Fruit fly (Drosophila melanogaster) whole organism, adult: ENCODE data around the gene MED6.

ENCODE experiments used
- CG11617 ChIP-seq: fragments of 200-800 bp; sonication (Bioruptor generic); optimal IDR thresholded peaks from 2 replicates; lab custom pipeline; 2017; ENCODE audit warnings: mild to moderate bottlenecking, missing biosample characterization, missing genetic modification reagents, missing genetic modification characterization
- CG12768 ChIP-seq: fragments of 200-800 bp; sonication (Bioruptor generic); optimal IDR thresholded peaks from 2 replicates; lab custom pipeline; 2017; ENCODE audit warnings: missing biosample characterization, missing genetic modification characterization, mild to moderate bottlenecking, moderate library complexity, missing genetic modification reagents
- CG14711 ChIP-seq: fragments of 200-800 bp; sonication (Bioruptor generic); optimal IDR thresholded peaks from 2 replicates; lab custom pipeline; 2018; ENCODE audit warnings: missing biosample characterization, mild to moderate bottlenecking, missing genetic modification characterization, moderate library complexity
- CG1620 ChIP-seq: fragments of 200-800 bp; sonication (Bioruptor generic); optimal IDR thresholded peaks from 2 replicates; lab custom pipeline; 2016; ENCODE audit warnings: missing biosample characterization, missing genetic modification characterization
- CG33017 ChIP-seq: fragments of 200-800 bp; sonication (Bioruptor generic); optimal IDR thresholded peaks from 2 replicates; lab custom pipeline; 2018; ENCODE audit warnings: missing biosample characterization, mild to moderate bottlenecking, missing genetic modification characterization, moderate library complexity
- CG5204 ChIP-seq: fragments of 200-800 bp; sonication (Bioruptor generic); optimal IDR thresholded peaks from 2 replicates; lab custom pipeline; 2016; ENCODE audit warnings: missing biosample characterization, missing genetic modification characterization
- CG7045 ChIP-seq: fragments of 200-800 bp; sonication (Bioruptor generic); optimal IDR thresholded peaks from 2 replicates; lab custom pipeline; 2017; ENCODE audit warnings: missing biosample characterization, mild to moderate bottlenecking, missing genetic modification characterization
- CG7101 ChIP-seq: fragments of 200-800 bp; sonication (Bioruptor generic); optimal IDR thresholded peaks from 2 replicates; lab custom pipeline; 2018; ENCODE audit warnings: missing biosample characterization, mild to moderate bottlenecking, missing genetic modification characterization, moderate library complexity
- Clk ChIP-seq: fragments of 200-800 bp; sonication (Bioruptor generic); optimal IDR thresholded peaks from 2 replicates; lab custom pipeline; 2017; ENCODE audit warnings: missing biosample characterization, missing genetic modification characterization
- Crg-1 ChIP-seq: fragments of 200-800 bp; sonication (Bioruptor generic); optimal IDR thresholded peaks from 2 replicates; lab custom pipeline; 2016; ENCODE audit warnings: missing biosample characterization, missing genetic modification characterization
- Hr96 ChIP-seq: fragments of 200-800 bp; sonication (Bioruptor generic); optimal IDR thresholded peaks from 2 replicates; lab custom pipeline; 2016; ENCODE audit warnings: missing biosample characterization, missing genetic modification characterization
- Mnt ChIP-seq: fragments of 200-800 bp; sonication (Bioruptor generic); optimal IDR thresholded peaks from 2 replicates; lab custom pipeline; 2016; ENCODE audit warnings: missing biosample characterization, mild to moderate bottlenecking, missing genetic modification characterization
- bab1 ChIP-seq: fragments of 200-800 bp; sonication (Bioruptor generic); optimal IDR thresholded peaks from 3 replicates; lab custom pipeline; 2019; ENCODE audit warnings: missing biosample characterization, mild to moderate bottlenecking, missing genetic modification characterization, moderate library complexity
- cic ChIP-seq: fragments of 200-800 bp; sonication (Bioruptor generic); optimal IDR thresholded peaks from 2 replicates; lab custom pipeline; 2017; ENCODE audit warnings: missing biosample characterization, mild to moderate bottlenecking, missing genetic modification characterization, moderate library complexity
- cnc ChIP-seq, 2 experiments: fragments of >200 bp; optimal IDR thresholded peaks; 2 replicates each; lab custom pipeline; 2017
- kay ChIP-seq: fragments of 200-800 bp; sonication (Bioruptor generic); peaks from one replicate; lab custom pipeline; 2016; ENCODE audit warnings: missing biosample characterization, missing genetic modification characterization, borderline replicate concordance
- ovo ChIP-seq: fragments of 200-800 bp; sonication (Bioruptor generic); optimal IDR thresholded peaks from 2 replicates; lab custom pipeline; 2016; ENCODE audit warnings: missing biosample characterization, missing genetic modification characterization
- pad ChIP-seq: fragments of 200-800 bp; sonication (Bioruptor generic); optimal IDR thresholded peaks from 3 replicates; lab custom pipeline; 2017; ENCODE audit warnings: missing biosample characterization, missing genetic modification characterization, mild to moderate bottlenecking, moderate library complexity, missing genetic modification reagents
- tj ChIP-seq: fragments of 200-800 bp; sonication (Bioruptor generic); optimal IDR thresholded peaks from 3 replicates; lab custom pipeline; 2017; ENCODE audit warnings: missing biosample characterization, mild to moderate bottlenecking, missing genetic modification characterization, moderate library complexity
- toe ChIP-seq: fragments of 200-800 bp; sonication (Bioruptor generic); optimal IDR thresholded peaks from 2 replicates; lab custom pipeline; 2016; ENCODE audit warnings: missing biosample characterization, missing genetic modification characterization

Gene MED6

dm6 chr3R:9743995-9744394, 24.8 kb downstream of the MED6 start:
- no peak for TF ChIP-seq CG1620 (GFP tag; lab: Kevin White, UChicago)
- TF ChIP-seq CG12768 (GFP tag; lab: Kevin White, UChicago), result no peak
- TF ChIP-seq cnc (optimal IDR thresholded peaks at IDR 0.05; lab: Kevin White, UChicago), result no peak
- TF ChIP-seq Hr96, result no peak
- TF ChIP-seq Crg-1 (GFP tag; lab: Kevin White, UChicago), result no peak
- no peak for TF ChIP-seq tj (GFP tag; lab: Kevin White, UChicago)
- TF ChIP-seq bab1, result no peak
- no peak for TF ChIP-seq CG7101 (tag; lab: Kevin White, UChicago)
- TF ChIP-seq CG5204 (GFP tag; lab: Kevin White, UChicago), result no peak
- no peak for TF ChIP-seq cic (GFP tag; lab: Kevin White, UChicago)
- no peak for TF ChIP-seq CG33017
- no peak for TF ChIP-seq CG14711 (tag; lab: Kevin White, UChicago)

dm6 chr3R:9743217-9743616, 25.6 kb downstream of the MED6 start, which contains the start of gene CG31415:
Gene CG31415 (plus strand): TSS chr3R:9743517.
- no peak for TF ChIP-seq toe (GFP tag; lab: Kevin White, UChicago)
- no peak for TF ChIP-seq CG7045
- TF ChIP-seq tj (GFP tag; lab: Kevin White, UChicago), result no peak
- no peak for TF ChIP-seq CG7101 (tag; lab: Kevin White, UChicago)
- no peak for TF ChIP-seq Hr96
- no peak for TF ChIP-seq CG11617 (GFP tag; lab: Kevin White, UChicago)
- no peak for TF ChIP-seq CG14711 (tag; lab: Kevin White, UChicago)
- no peak for TF ChIP-seq CG1620 (GFP tag; lab: Kevin White, UChicago)
- TF ChIP-seq cnc (optimal IDR thresholded peaks at IDR 0.05; lab: Kevin White, UChicago), result no peak
- TF ChIP-seq ovo, result no peak
- TF ChIP-seq Crg-1 (GFP tag; lab: Kevin White, UChicago), result no peak

- peak; percentile 10 for TF ChIP-seq CG11617 (GFP tag; lab: Kevin White, UChicago)
- peak; percentile 58 for TF ChIP-seq kay (GFP tag; lab: Kevin White, UChicago)
- TF ChIP-seq Mnt (GFP tag; lab: Kevin White, UChicago), result peak; percentile 12
- peak; percentile 2 for TF ChIP-seq CG7101 (tag; lab: Kevin White, UChicago)
- no peak for TF ChIP-seq CG5204 (GFP tag; lab: Kevin White, UChicago)
Observed at dm6 chr3R:9740713-9741112, 28.1 kb downstream of the MED6 start, which contains the start of gene Pnn. Gene Pnn (plus strand): TSS chr3R:9740899.

dm6 chr3R:9739793-9740192, 29.0 kb downstream of the MED6 start, which contains the start of gene side-VII:
Gene side-VII (minus strand): TSS chr3R:9739979.
- TF ChIP-seq CG33017, result no peak
- TF ChIP-seq kay (GFP tag; lab: Kevin White, UChicago), result peak; percentile 27
- no peak for TF ChIP-seq CG12768 (GFP tag; lab: Kevin White, UChicago)
- TF ChIP-seq toe (GFP tag; lab: Kevin White, UChicago), result no peak
- no peak for TF ChIP-seq bab1

- TF ChIP-seq bab1 (no peak), cic (GFP tag; lab: Kevin White, UChicago) (no peak), CG11617 (GFP tag; lab: Kevin White, UChicago) (no peak), CG7101 (tag; lab: Kevin White, UChicago) (no peak), CG7045 (no peak), kay (GFP tag; lab: Kevin White, UChicago) (no peak), cnc (optimal IDR thresholded peaks at IDR 0.05; lab: Kevin White, UChicago) (no peak), pad (no peak), CG12768 (GFP tag; lab: Kevin White, UChicago) (no peak), CG5204 (GFP tag; lab: Kevin White, UChicago) (no peak), CG14711 (tag; lab: Kevin White, UChicago) (no peak), CG33017 (no peak), Hr96 (no peak), Clk (no peak), CG1620 (GFP tag; lab: Kevin White, UChicago) (no peak), toe (GFP tag; lab: Kevin White, UChicago) (no peak), tj (GFP tag; lab: Kevin White, UChicago) (no peak), Mnt (GFP tag; lab: Kevin White, UChicago) (no peak), ovo (no peak), Crg-1 (GFP tag; lab: Kevin White, UChicago) (no peak)
Observed at dm6 chr3R:9735151-9735550, 33.6 kb downstream of the MED6 start.

dm6 chr3R:9733150-9733549, 35.6 kb downstream of the MED6 start, which contains the start of gene alphaTub85E:
Gene alphaTub85E (minus strand): TSS chr3R:9733250.
- TF ChIP-seq ovo (no peak), CG7101 (tag; lab: Kevin White, UChicago) (no peak), Mnt (GFP tag; lab: Kevin White, UChicago) (no peak), Clk (no peak), CG5204 (GFP tag; lab: Kevin White, UChicago) (no peak), Crg-1 (GFP tag; lab: Kevin White, UChicago) (no peak)

dm6 chr3R:9730784-9731183, 38.0 kb downstream of the MED6 start, which contains the start of gene FoxP:
Gene FoxP (minus strand): TSS chr3R:9730872.
- TF ChIP-seq CG11617 (GFP tag; lab: Kevin White, UChicago) (no peak), CG5204 (GFP tag; lab: Kevin White, UChicago) (no peak), kay (GFP tag; lab: Kevin White, UChicago) (peak; percentile 29), Mnt (GFP tag; lab: Kevin White, UChicago) (no peak), cnc (optimal IDR thresholded peaks at IDR 0.05; lab: Kevin White, UChicago) (no peak), CG7101 (tag; lab: Kevin White, UChicago) (no peak), CG14711 (tag; lab: Kevin White, UChicago) (no peak)
